Fruit fly (Drosophila melanogaster) whole organism, adult: ENCODE measurements around the gene CG34301.

ENCODE experiments used
- CG11617 ChIP-seq: fragments of 200-800 bp; sonication (Bioruptor generic); optimal IDR thresholded peaks from 2 replicates; lab custom pipeline; 2017; ENCODE audit warnings: mild to moderate bottlenecking, missing biosample characterization, missing genetic modification reagents, missing genetic modification characterization
- CG12768 ChIP-seq: fragments of 200-800 bp; sonication (Bioruptor generic); optimal IDR thresholded peaks from 2 replicates; lab custom pipeline; 2017; ENCODE audit warnings: missing biosample characterization, missing genetic modification characterization, mild to moderate bottlenecking, moderate library complexity, missing genetic modification reagents
- CG14711 ChIP-seq: fragments of 200-800 bp; sonication (Bioruptor generic); optimal IDR thresholded peaks from 2 replicates; lab custom pipeline; 2018; ENCODE audit warnings: missing biosample characterization, mild to moderate bottlenecking, missing genetic modification characterization, moderate library complexity
- CG1620 ChIP-seq: fragments of 200-800 bp; sonication (Bioruptor generic); optimal IDR thresholded peaks from 2 replicates; lab custom pipeline; 2016; ENCODE audit warnings: missing biosample characterization, missing genetic modification characterization
- CG33017 ChIP-seq: fragments of 200-800 bp; sonication (Bioruptor generic); optimal IDR thresholded peaks from 2 replicates; lab custom pipeline; 2018; ENCODE audit warnings: missing biosample characterization, mild to moderate bottlenecking, missing genetic modification characterization, moderate library complexity
- CG5204 ChIP-seq: fragments of 200-800 bp; sonication (Bioruptor generic); optimal IDR thresholded peaks from 2 replicates; lab custom pipeline; 2016; ENCODE audit warnings: missing biosample characterization, missing genetic modification characterization
- CG7045 ChIP-seq: fragments of 200-800 bp; sonication (Bioruptor generic); optimal IDR thresholded peaks from 2 replicates; lab custom pipeline; 2017; ENCODE audit warnings: missing biosample characterization, mild to moderate bottlenecking, missing genetic modification characterization
- CG7101 ChIP-seq: fragments of 200-800 bp; sonication (Bioruptor generic); optimal IDR thresholded peaks from 2 replicates; lab custom pipeline; 2018; ENCODE audit warnings: missing biosample characterization, mild to moderate bottlenecking, missing genetic modification characterization, moderate library complexity
- Clk ChIP-seq: fragments of 200-800 bp; sonication (Bioruptor generic); optimal IDR thresholded peaks from 2 replicates; lab custom pipeline; 2017; ENCODE audit warnings: missing biosample characterization, missing genetic modification characterization
- Crg-1 ChIP-seq: fragments of 200-800 bp; sonication (Bioruptor generic); optimal IDR thresholded peaks from 2 replicates; lab custom pipeline; 2016; ENCODE audit warnings: missing biosample characterization, missing genetic modification characterization
- Hr96 ChIP-seq: fragments of 200-800 bp; sonication (Bioruptor generic); optimal IDR thresholded peaks from 2 replicates; lab custom pipeline; 2016; ENCODE audit warnings: missing biosample characterization, missing genetic modification characterization
- Mnt ChIP-seq: fragments of 200-800 bp; sonication (Bioruptor generic); optimal IDR thresholded peaks from 2 replicates; lab custom pipeline; 2016; ENCODE audit warnings: missing biosample characterization, mild to moderate bottlenecking, missing genetic modification characterization
- bab1 ChIP-seq: fragments of 200-800 bp; sonication (Bioruptor generic); optimal IDR thresholded peaks from 3 replicates; lab custom pipeline; 2019; ENCODE audit warnings: missing biosample characterization, mild to moderate bottlenecking, missing genetic modification characterization, moderate library complexity
- cic ChIP-seq: fragments of 200-800 bp; sonication (Bioruptor generic); optimal IDR thresholded peaks from 2 replicates; lab custom pipeline; 2017; ENCODE audit warnings: missing biosample characterization, mild to moderate bottlenecking, missing genetic modification characterization, moderate library complexity
- cnc ChIP-seq, 2 experiments: fragments of >200 bp; optimal IDR thresholded peaks; 2 replicates each; lab custom pipeline; 2017
- kay ChIP-seq: fragments of 200-800 bp; sonication (Bioruptor generic); peaks from one replicate; lab custom pipeline; 2016; ENCODE audit warnings: missing biosample characterization, missing genetic modification characterization, borderline replicate concordance
- ovo ChIP-seq: fragments of 200-800 bp; sonication (Bioruptor generic); optimal IDR thresholded peaks from 2 replicates; lab custom pipeline; 2016; ENCODE audit warnings: missing biosample characterization, missing genetic modification characterization
- pad ChIP-seq: fragments of 200-800 bp; sonication (Bioruptor generic); optimal IDR thresholded peaks from 3 replicates; lab custom pipeline; 2017; ENCODE audit warnings: missing biosample characterization, missing genetic modification characterization, mild to moderate bottlenecking, moderate library complexity, missing genetic modification reagents
- tj ChIP-seq: fragments of 200-800 bp; sonication (Bioruptor generic); optimal IDR thresholded peaks from 3 replicates; lab custom pipeline; 2017; ENCODE audit warnings: missing biosample characterization, mild to moderate bottlenecking, missing genetic modification characterization, moderate library complexity
- toe ChIP-seq: fragments of 200-800 bp; sonication (Bioruptor generic); optimal IDR thresholded peaks from 2 replicates; lab custom pipeline; 2016; ENCODE audit warnings: missing biosample characterization, missing genetic modification characterization

Gene CG34301

DNA sequence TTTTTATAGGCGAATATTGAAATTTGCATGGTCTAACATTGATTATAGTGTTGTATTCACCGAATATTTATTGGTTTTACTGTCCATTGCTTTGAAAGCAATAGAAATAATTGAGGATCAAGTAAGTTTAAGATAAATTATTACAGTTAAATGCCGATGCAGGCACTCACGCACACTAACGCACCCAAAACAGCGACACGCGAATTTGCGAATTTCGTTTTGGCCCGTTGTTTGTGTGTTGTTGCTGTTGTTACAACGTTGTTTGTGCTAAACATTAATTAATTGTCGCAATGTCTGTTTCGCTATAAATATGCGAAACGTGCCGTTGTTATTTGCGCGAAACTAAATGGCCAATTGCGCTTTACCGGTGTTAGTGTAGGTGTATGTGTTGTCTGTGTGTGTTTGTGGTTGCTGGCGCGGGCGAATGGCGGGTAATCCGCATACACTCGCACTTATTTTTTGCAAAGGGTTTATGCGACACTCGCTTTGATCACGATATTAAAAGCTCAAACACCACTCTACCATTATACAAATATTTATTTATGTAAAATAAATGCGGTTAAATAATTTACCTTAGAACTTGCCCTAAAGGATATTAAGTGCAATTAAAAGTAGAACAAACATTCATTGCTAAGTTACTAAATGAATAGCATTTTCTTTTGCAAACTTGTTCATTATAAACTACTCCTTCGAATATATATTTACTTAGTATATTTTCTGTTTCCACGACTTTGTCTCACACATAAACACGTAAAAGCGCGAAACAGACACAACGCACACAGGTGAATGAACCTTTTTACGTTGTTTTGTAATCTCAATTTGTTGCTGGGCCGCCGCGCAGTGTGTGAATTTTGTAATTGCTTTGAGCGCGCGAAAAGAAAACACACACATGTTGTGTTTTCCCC lies 25.1 kb upstream of the CG34301 start:
- TF ChIP-seq toe (peak; percentile 45), bab1 (GFP tag; lab: Kevin White, UChicago) (peak; percentile 87), kay (GFP tag; lab: Kevin White, UChicago) (peak; percentile 83), cnc (optimal IDR thresholded peaks at IDR 0.05; lab: Kevin White, UChicago) (no peak), Crg-1 (GFP tag; lab: Kevin White, UChicago) (peak; percentile 42), ovo (peak; percentile 45), CG1620 (GFP tag; lab: Kevin White, UChicago) (peak; percentile 6), cic (GFP tag; lab: Kevin White, UChicago) (peak; percentile 31), pad (GFP tag; lab: Kevin White, UChicago) (peak; percentile 58), tj (GFP tag; lab: Kevin White, UChicago) (peak; percentile 70), CG11617 (peak; percentile 85), Hr96 (GFP tag; lab: Kevin White, UChicago) (peak; percentile 20), CG7101 (tag; lab: Kevin White, UChicago) (peak; percentile 85), CG33017 (tag; lab: Kevin White, UChicago) (peak; percentile 92), CG14711 (tag; lab: Kevin White, UChicago) (peak; percentile 79), CG12768 (GFP tag; lab: Kevin White, UChicago) (peak; percentile 82), Clk (peak; percentile 69), CG7045 (GFP tag; lab: Kevin White, UChicago) (peak; percentile 84), CG5204 (GFP tag; lab: Kevin White, UChicago) (peak; percentile 64), Mnt (GFP tag; lab: Kevin White, UChicago) (peak; percentile 28)

DNA sequence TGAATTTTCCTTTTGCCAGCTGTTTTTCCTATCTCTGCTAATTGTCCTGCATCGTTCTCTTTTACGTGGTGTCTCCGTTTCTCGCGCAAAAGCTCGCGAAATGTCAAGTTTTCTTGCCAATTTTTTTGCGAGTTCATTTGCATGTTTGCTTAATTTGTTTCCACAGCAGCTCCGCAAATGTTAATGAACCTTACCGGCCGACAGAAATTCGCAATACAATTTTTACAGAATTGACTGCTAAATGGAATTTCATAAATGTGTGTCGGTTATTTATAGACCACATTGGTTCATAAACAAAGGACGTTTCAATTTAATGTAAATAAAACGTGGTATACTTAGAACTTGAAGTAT lies 24.5 kb upstream of the CG34301 start:
- TF ChIP-seq Hr96 (GFP tag; lab: Kevin White, UChicago) (no peak), Crg-1 (GFP tag; lab: Kevin White, UChicago) (no peak), cnc (optimal IDR thresholded peaks at IDR 0.05; lab: Kevin White, UChicago) (no peak), CG33017 (tag; lab: Kevin White, UChicago) (no peak), ovo (no peak), toe (no peak), tj (GFP tag; lab: Kevin White, UChicago) (no peak), CG5204 (GFP tag; lab: Kevin White, UChicago) (no peak), cic (GFP tag; lab: Kevin White, UChicago) (no peak), CG7045 (GFP tag; lab: Kevin White, UChicago) (no peak), kay (GFP tag; lab: Kevin White, UChicago) (no peak), CG7101 (tag; lab: Kevin White, UChicago) (no peak), Mnt (GFP tag; lab: Kevin White, UChicago) (no peak), CG11617 (no peak), CG1620 (GFP tag; lab: Kevin White, UChicago) (no peak), Clk (no peak), CG14711 (tag; lab: Kevin White, UChicago) (no peak)

DNA sequence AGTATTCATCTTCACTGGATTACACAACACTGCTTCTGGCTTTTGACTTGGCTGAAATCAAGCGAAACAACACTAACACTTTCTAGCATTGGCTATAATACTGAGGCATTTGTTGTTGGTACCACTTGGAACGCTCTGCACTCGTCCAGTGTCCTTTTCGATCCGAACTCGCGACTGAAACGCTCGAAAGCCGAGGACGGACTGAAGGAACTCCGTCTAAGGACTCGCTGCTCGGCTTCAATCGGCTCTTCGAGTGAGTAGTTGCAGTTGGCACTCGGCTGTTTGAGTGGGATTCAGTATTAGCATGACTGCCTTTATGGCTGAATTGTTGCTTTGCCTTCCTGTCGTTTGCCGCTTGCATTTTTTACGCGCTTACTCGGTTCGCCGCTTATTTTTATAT lies 5.2 kb upstream of the CG34301 start, which contains the start of the genes CG34135 and CG11768:
Gene CG34135 (minus strand): TSS at position 194 of the 400 bp plus-strand sequence.
Gene CG11768 (minus strand): TSS at position 203 of the 400 bp plus-strand sequence.
- TF ChIP-seq CG7101 (tag; lab: Kevin White, UChicago), result no peak
- no peak for TF ChIP-seq cnc (optimal IDR thresholded peaks at IDR 0.05; lab: Kevin White, UChicago)

DNA sequence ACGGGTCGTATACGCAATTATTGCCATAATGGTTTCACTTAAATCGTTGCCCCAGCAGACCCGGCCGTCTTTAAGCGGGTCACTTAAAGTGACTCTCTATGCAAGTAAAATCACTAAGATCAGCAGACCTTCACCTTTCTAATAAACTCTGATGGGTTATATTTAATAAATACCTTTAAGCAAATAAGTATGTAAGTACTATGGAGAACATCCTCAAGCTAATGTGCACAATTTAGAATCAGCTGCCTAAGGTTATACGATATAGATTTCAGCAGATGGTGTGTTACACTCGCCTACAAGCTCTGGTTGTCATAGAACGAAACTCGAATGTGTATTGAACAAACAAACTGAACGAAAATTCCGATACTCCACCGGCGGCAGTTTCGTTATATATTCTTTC lies 4.1 kb upstream of the CG34301 start, which contains the start of gene CG8236:
Gene CG8236 (plus strand): TSS at position 301 of the 400 bp plus-strand sequence.
- TF ChIP-seq tj (GFP tag; lab: Kevin White, UChicago) (no peak), bab1 (GFP tag; lab: Kevin White, UChicago) (no peak), CG7101 (tag; lab: Kevin White, UChicago) (no peak), CG33017 (tag; lab: Kevin White, UChicago) (no peak), cic (GFP tag; lab: Kevin White, UChicago) (no peak)

DNA sequence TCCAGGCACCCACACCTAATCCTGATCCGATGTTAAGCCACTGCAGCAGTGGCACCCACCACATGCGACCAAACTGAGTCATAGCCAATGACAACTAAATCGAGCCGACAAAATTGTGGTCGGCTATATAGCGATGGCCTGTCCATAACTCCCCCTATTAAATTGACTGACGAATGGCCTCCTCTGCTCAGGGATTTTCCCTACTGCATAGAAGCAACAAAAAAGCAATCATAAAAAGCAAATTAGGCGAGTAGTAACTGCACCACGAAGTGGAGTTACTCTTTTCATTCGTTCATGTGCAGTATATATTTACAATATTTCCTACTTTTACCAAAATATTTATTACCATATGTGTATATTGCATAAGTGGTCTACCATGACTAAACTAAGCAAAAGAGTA lies 644 bp upstream of the CG34301 start, which contains the start of gene CG13318:
Gene CG13318 (minus strand): TSS at position 101 of the 400 bp plus-strand sequence.
- no peak for TF ChIP-seq Clk
- no peak for TF ChIP-seq CG7045 (GFP tag; lab: Kevin White, UChicago)
- no peak for TF ChIP-seq tj (GFP tag; lab: Kevin White, UChicago)
- TF ChIP-seq CG33017 (tag; lab: Kevin White, UChicago), result no peak

DNA sequence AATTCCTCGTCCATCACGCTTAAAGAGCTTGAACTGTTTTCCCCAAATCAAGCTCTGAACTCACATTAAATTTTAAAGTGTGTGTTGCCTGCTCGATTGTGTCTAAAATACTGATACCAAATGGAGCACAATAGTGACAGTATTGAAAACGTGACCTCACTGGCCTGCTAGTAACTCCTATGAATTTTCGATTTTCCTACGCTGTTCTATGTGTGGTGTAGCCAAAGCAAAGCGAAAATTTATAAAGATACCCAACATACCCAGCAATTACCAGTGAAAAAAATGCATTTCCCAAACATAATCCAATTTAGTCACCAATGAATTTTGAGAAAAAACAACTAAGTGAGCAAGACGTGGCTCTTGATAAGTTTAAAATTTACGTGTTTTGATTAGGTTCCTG lies 6.6 kb downstream of the CG34301 start, which contains the start of gene CG33191:
Gene CG33191 (minus strand): TSS at position 101 of the 400 bp plus-strand sequence.
- no peak for TF ChIP-seq CG14711 (tag; lab: Kevin White, UChicago)
- TF ChIP-seq CG11617, result no peak
- no peak for TF ChIP-seq CG7045 (GFP tag; lab: Kevin White, UChicago)
- TF ChIP-seq pad (GFP tag; lab: Kevin White, UChicago), result no peak
- TF ChIP-seq cic (GFP tag; lab: Kevin White, UChicago), result no peak
- no peak for TF ChIP-seq bab1 (GFP tag; lab: Kevin White, UChicago)
- TF ChIP-seq cnc (optimal IDR thresholded peaks at IDR 0.05; lab: Kevin White, UChicago), result no peak
